Fruit fly (Drosophila melanogaster) whole organism, adult: ENCODE data around the gene CG5969.

ENCODE experiments used
- CG11617 ChIP-seq: fragments of 200-800 bp; sonication (Bioruptor generic); optimal IDR thresholded peaks from 2 replicates; lab custom pipeline; 2017; ENCODE audit warnings: mild to moderate bottlenecking, missing biosample characterization, missing genetic modification reagents, missing genetic modification characterization
- CG12768 ChIP-seq: fragments of 200-800 bp; sonication (Bioruptor generic); optimal IDR thresholded peaks from 2 replicates; lab custom pipeline; 2017; ENCODE audit warnings: missing biosample characterization, missing genetic modification characterization, mild to moderate bottlenecking, moderate library complexity, missing genetic modification reagents
- CG14711 ChIP-seq: fragments of 200-800 bp; sonication (Bioruptor generic); optimal IDR thresholded peaks from 2 replicates; lab custom pipeline; 2018; ENCODE audit warnings: missing biosample characterization, mild to moderate bottlenecking, missing genetic modification characterization, moderate library complexity
- CG1620 ChIP-seq: fragments of 200-800 bp; sonication (Bioruptor generic); optimal IDR thresholded peaks from 2 replicates; lab custom pipeline; 2016; ENCODE audit warnings: missing biosample characterization, missing genetic modification characterization
- CG33017 ChIP-seq: fragments of 200-800 bp; sonication (Bioruptor generic); optimal IDR thresholded peaks from 2 replicates; lab custom pipeline; 2018; ENCODE audit warnings: missing biosample characterization, mild to moderate bottlenecking, missing genetic modification characterization, moderate library complexity
- CG5204 ChIP-seq: fragments of 200-800 bp; sonication (Bioruptor generic); optimal IDR thresholded peaks from 2 replicates; lab custom pipeline; 2016; ENCODE audit warnings: missing biosample characterization, missing genetic modification characterization
- CG7045 ChIP-seq: fragments of 200-800 bp; sonication (Bioruptor generic); optimal IDR thresholded peaks from 2 replicates; lab custom pipeline; 2017; ENCODE audit warnings: missing biosample characterization, mild to moderate bottlenecking, missing genetic modification characterization
- CG7101 ChIP-seq: fragments of 200-800 bp; sonication (Bioruptor generic); optimal IDR thresholded peaks from 2 replicates; lab custom pipeline; 2018; ENCODE audit warnings: missing biosample characterization, mild to moderate bottlenecking, missing genetic modification characterization, moderate library complexity
- Clk ChIP-seq: fragments of 200-800 bp; sonication (Bioruptor generic); optimal IDR thresholded peaks from 2 replicates; lab custom pipeline; 2017; ENCODE audit warnings: missing biosample characterization, missing genetic modification characterization
- Crg-1 ChIP-seq: fragments of 200-800 bp; sonication (Bioruptor generic); optimal IDR thresholded peaks from 2 replicates; lab custom pipeline; 2016; ENCODE audit warnings: missing biosample characterization, missing genetic modification characterization
- Hr96 ChIP-seq: fragments of 200-800 bp; sonication (Bioruptor generic); optimal IDR thresholded peaks from 2 replicates; lab custom pipeline; 2016; ENCODE audit warnings: missing biosample characterization, missing genetic modification characterization
- Mnt ChIP-seq: fragments of 200-800 bp; sonication (Bioruptor generic); optimal IDR thresholded peaks from 2 replicates; lab custom pipeline; 2016; ENCODE audit warnings: missing biosample characterization, mild to moderate bottlenecking, missing genetic modification characterization
- bab1 ChIP-seq: fragments of 200-800 bp; sonication (Bioruptor generic); optimal IDR thresholded peaks from 3 replicates; lab custom pipeline; 2019; ENCODE audit warnings: missing biosample characterization, mild to moderate bottlenecking, missing genetic modification characterization, moderate library complexity
- cic ChIP-seq: fragments of 200-800 bp; sonication (Bioruptor generic); optimal IDR thresholded peaks from 2 replicates; lab custom pipeline; 2017; ENCODE audit warnings: missing biosample characterization, mild to moderate bottlenecking, missing genetic modification characterization, moderate library complexity
- cnc ChIP-seq, 2 experiments: fragments of >200 bp; optimal IDR thresholded peaks; 2 replicates each; lab custom pipeline; 2017
- kay ChIP-seq: fragments of 200-800 bp; sonication (Bioruptor generic); peaks from one replicate; lab custom pipeline; 2016; ENCODE audit warnings: missing biosample characterization, missing genetic modification characterization, borderline replicate concordance
- ovo ChIP-seq: fragments of 200-800 bp; sonication (Bioruptor generic); optimal IDR thresholded peaks from 2 replicates; lab custom pipeline; 2016; ENCODE audit warnings: missing biosample characterization, missing genetic modification characterization
- pad ChIP-seq: fragments of 200-800 bp; sonication (Bioruptor generic); optimal IDR thresholded peaks from 3 replicates; lab custom pipeline; 2017; ENCODE audit warnings: missing biosample characterization, missing genetic modification characterization, mild to moderate bottlenecking, moderate library complexity, missing genetic modification reagents
- tj ChIP-seq: fragments of 200-800 bp; sonication (Bioruptor generic); optimal IDR thresholded peaks from 3 replicates; lab custom pipeline; 2017; ENCODE audit warnings: missing biosample characterization, mild to moderate bottlenecking, missing genetic modification characterization, moderate library complexity
- toe ChIP-seq: fragments of 200-800 bp; sonication (Bioruptor generic); optimal IDR thresholded peaks from 2 replicates; lab custom pipeline; 2016; ENCODE audit warnings: missing biosample characterization, missing genetic modification characterization

Gene CG5969

dm6 chr3L:20460383-20460782, 13.2 kb upstream of the CG5969 start, which contains the start of gene mag:
Gene mag, plus strand, starts transcription at chr3L:20460683.
- TF ChIP-seq CG7101 (tag; lab: Kevin White, UChicago) (no peak), Mnt (GFP tag; lab: Kevin White, UChicago) (no peak), toe (GFP tag; lab: Kevin White, UChicago) (no peak), tj (no peak), CG5204 (no peak), cic (no peak), CG7045 (GFP tag; lab: Kevin White, UChicago) (no peak), Clk (no peak), CG33017 (tag; lab: Kevin White, UChicago) (no peak), Crg-1 (GFP tag; lab: Kevin White, UChicago) (no peak), CG1620 (GFP tag; lab: Kevin White, UChicago) (no peak), CG14711 (tag; lab: Kevin White, UChicago) (no peak), Hr96 (GFP tag; lab: Kevin White, UChicago) (no peak), CG12768 (GFP tag; lab: Kevin White, UChicago) (no peak), bab1 (GFP tag; lab: Kevin White, UChicago) (no peak), cnc (optimal IDR thresholded peaks at IDR 0.05; lab: Kevin White, UChicago) (no peak), kay (no peak), CG11617 (GFP tag; lab: Kevin White, UChicago) (no peak)

DNA sequence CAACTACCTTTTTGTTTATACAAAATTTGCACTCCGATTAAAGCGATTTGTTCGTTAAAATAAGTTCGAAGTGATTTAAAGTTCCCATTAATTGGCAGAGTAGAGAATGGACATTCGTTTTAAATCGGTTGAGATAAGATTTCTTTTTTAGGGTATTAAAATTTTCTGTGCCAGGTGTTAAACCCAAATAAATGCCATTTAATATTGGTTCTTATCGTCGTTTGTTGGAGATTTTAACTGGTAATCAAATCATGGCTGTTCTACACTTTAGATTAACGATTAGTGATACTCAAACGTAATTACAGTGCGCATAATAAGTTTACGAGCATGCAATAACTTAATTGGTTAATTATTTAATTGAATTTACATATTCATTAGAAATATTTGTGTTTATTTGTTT, 11.2 kb upstream of the CG5969 start:
- no peak for TF ChIP-seq CG14711 (tag; lab: Kevin White, UChicago)
- no peak for TF ChIP-seq Crg-1 (GFP tag; lab: Kevin White, UChicago)
- TF ChIP-seq Hr96 (GFP tag; lab: Kevin White, UChicago), result no peak
- no peak for TF ChIP-seq CG7101 (tag; lab: Kevin White, UChicago)
- no peak for TF ChIP-seq cnc (optimal IDR thresholded peaks at IDR 0.05; lab: Kevin White, UChicago)
- TF ChIP-seq pad (GFP tag; lab: Kevin White, UChicago), result no peak
- TF ChIP-seq CG12768 (GFP tag; lab: Kevin White, UChicago), result no peak
- no peak for TF ChIP-seq CG11617 (GFP tag; lab: Kevin White, UChicago)
- TF ChIP-seq cic, result no peak
- TF ChIP-seq tj, result no peak
- TF ChIP-seq ovo (GFP tag; lab: Kevin White, UChicago), result no peak
- no peak for TF ChIP-seq CG1620 (GFP tag; lab: Kevin White, UChicago)
- no peak for TF ChIP-seq CG5204
- TF ChIP-seq toe (GFP tag; lab: Kevin White, UChicago), result no peak
- TF ChIP-seq CG7045 (GFP tag; lab: Kevin White, UChicago), result no peak
- no peak for TF ChIP-seq kay
- no peak for TF ChIP-seq bab1 (GFP tag; lab: Kevin White, UChicago)

DNA sequence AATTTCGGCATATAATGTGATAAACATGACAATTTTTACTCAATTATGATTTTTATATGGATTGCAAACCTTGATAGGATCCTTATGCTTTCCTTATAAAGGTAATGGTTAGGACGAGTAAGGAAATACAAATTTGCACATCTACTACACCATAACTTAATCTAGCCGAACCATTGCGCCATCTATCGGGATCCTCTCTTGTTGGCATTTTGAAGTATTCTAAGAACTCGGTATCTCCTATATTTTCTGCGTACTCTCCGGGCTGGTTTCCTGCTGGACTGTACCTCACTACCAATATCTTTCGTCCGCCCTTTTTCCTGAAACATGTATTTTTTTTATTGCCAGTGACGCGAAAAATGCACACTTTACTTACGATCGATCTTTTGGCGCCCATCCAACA, 8.9 kb upstream of the CG5969 start, which contains the start of gene atk:
TSS of gene atk (minus strand) at position 186 of the 400 bp plus-strand sequence.
- TF ChIP-seq CG14711 (tag; lab: Kevin White, UChicago) (no peak), Mnt (GFP tag; lab: Kevin White, UChicago) (no peak), bab1 (GFP tag; lab: Kevin White, UChicago) (no peak), Clk (no peak), ovo (GFP tag; lab: Kevin White, UChicago) (no peak), Hr96 (GFP tag; lab: Kevin White, UChicago) (no peak)

- no peak for TF ChIP-seq Hr96 (GFP tag; lab: Kevin White, UChicago)
- no peak for TF ChIP-seq Clk
- TF ChIP-seq toe (GFP tag; lab: Kevin White, UChicago), result no peak
- no peak for TF ChIP-seq CG1620 (GFP tag; lab: Kevin White, UChicago)
- TF ChIP-seq CG5204, result no peak
- TF ChIP-seq CG7101 (tag; lab: Kevin White, UChicago), result no peak
These were observed 7.6 kb upstream of the CG5969 start, which contains the start of gene CG42764 for dm6 chr3L:20465941-20466340. Gene CG42764, minus strand, starts transcription at chr3L:20466041.

dm6 chr3L:20466599-20466998, 7.0 kb upstream of the CG5969 start, which contains the start of gene Tdh:
Gene Tdh, plus strand, starts transcription at chr3L:20466944.
- TF ChIP-seq CG12768 (GFP tag; lab: Kevin White, UChicago) (no peak), CG7101 (tag; lab: Kevin White, UChicago) (no peak), CG14711 (tag; lab: Kevin White, UChicago) (no peak), Mnt (GFP tag; lab: Kevin White, UChicago) (no peak), CG33017 (tag; lab: Kevin White, UChicago) (no peak), cic (no peak), CG1620 (GFP tag; lab: Kevin White, UChicago) (no peak), CG11617 (GFP tag; lab: Kevin White, UChicago) (no peak), cnc (optimal IDR thresholded peaks at IDR 0.05; lab: Kevin White, UChicago) (no peak), CG5204 (no peak), kay (no peak), CG7045 (GFP tag; lab: Kevin White, UChicago) (no peak), toe (GFP tag; lab: Kevin White, UChicago) (no peak)

dm6 chr3L:20467433-20467832, 6.2 kb upstream of the CG5969 start:
- no peak for TF ChIP-seq CG5204
- no peak for TF ChIP-seq kay
- no peak for TF ChIP-seq CG14711 (tag; lab: Kevin White, UChicago)
- no peak for TF ChIP-seq ovo (GFP tag; lab: Kevin White, UChicago)
- TF ChIP-seq CG12768 (GFP tag; lab: Kevin White, UChicago), result no peak
- no peak for TF ChIP-seq pad (GFP tag; lab: Kevin White, UChicago)
- no peak for TF ChIP-seq CG7101 (tag; lab: Kevin White, UChicago)
- no peak for TF ChIP-seq tj
- TF ChIP-seq Crg-1 (GFP tag; lab: Kevin White, UChicago), result no peak
- no peak for TF ChIP-seq CG11617 (GFP tag; lab: Kevin White, UChicago)
- no peak for TF ChIP-seq CG1620 (GFP tag; lab: Kevin White, UChicago)
- TF ChIP-seq Mnt (GFP tag; lab: Kevin White, UChicago), result no peak
- TF ChIP-seq cnc (optimal IDR thresholded peaks at IDR 0.05; lab: Kevin White, UChicago), result no peak
- TF ChIP-seq CG33017 (tag; lab: Kevin White, UChicago), result no peak
- no peak for TF ChIP-seq Hr96 (GFP tag; lab: Kevin White, UChicago)
- TF ChIP-seq cic, result no peak
- no peak for TF ChIP-seq bab1 (GFP tag; lab: Kevin White, UChicago)
- no peak for TF ChIP-seq Clk
- TF ChIP-seq CG7045 (GFP tag; lab: Kevin White, UChicago), result no peak
